Worm (Caenorhabditis elegans): ENCODE measurements around the gene btb-5.
"Not testable (repeated sequence)": the region's sequence is repeated elsewhere in the genome, so short reads cannot be mapped to it uniquely, and the experiment has no call there.

DNA sequence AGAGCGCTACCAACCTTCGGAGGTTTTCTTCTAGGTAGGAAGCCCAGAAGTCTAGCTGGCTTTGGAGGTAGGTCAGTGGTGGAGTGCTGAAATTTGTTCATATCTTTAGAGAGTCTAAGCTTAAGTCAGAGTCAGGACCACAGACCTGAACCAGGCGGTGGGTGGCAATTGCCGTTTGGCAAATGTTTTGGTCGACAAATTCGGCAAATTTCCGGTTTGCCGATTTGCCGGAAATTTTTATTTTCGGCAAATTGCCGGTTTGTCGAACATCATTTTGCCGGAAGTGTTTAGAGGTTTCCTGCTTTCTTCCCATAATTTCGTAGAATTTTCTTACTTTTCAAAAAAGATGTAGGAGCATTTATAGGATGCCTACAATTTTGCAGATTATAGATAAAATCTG is 37.9 kb upstream of the btb-5 start, which contains the start of gene C29F9.9:
- TF ChIP-seq ceh-9, unc-86, ets-4, F13H6.1 (tag; optimal IDR thresholded peaks at IDR 0.05): not testable (repeated sequence)
